Fruit fly (Drosophila melanogaster) Kc167 (cell line): ENCODE results near the gene Mur29B.

ENCODE experiments used
- insv ChIP-seq: fragments of >200 bp; optimal IDR thresholded peaks from 3 replicates; lab custom pipeline; 2018; ENCODE audit warnings: missing external identifiers
- psq ChIP-seq: fragments of >200 bp; optimal IDR thresholded peaks from 2 replicates; lab custom pipeline; 2017; ENCODE audit warnings: missing external identifiers
- ttk ChIP-seq: sonication (Bioruptor generic); optimal IDR thresholded peaks from 2 replicates; lab custom pipeline; 2017; ENCODE audit warnings: missing external identifiers

DNA sequence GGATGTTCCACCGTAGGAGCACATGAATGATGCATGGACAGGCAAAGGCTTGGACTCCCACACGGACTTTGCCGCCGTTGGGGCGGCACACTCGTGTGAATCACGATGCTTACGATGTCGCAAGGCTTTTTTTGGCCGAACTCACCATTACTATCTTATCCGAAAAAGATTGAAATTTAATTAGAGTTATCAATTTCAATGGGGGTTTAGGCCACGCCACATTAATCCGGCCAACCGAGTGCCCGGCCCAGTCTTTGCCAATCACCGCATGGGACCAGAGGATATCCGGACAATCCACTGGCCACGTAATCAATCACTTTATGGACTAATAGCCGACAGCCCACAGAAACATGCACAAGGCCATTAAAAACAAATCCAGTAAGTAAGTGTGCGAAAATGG lies 20.3 kb downstream of the Mur29B start:
- TF ChIP-seq ttk (no peak), insv (lab: Kevin White, UChicago) (no peak), psq (lab: Kevin White, UChicago) (no peak)
